Fruit fly (Drosophila melanogaster) whole organism, embryonic: ENCODE results near the gene CG6739.

Experiments
- ATbp ChIP-seq: fragments of 200-800 bp; sonication (Bioruptor generic); optimal IDR thresholded peaks from 2 replicates; lab custom pipeline; 2017; ENCODE audit warnings: missing biosample characterization, mild to moderate bottlenecking, missing genetic modification characterization, missing genetic modification reagents
- Atf6 ChIP-seq: fragments of 200-800 bp; sonication (Bioruptor generic); IDR thresholded peaks from 2 replicates; pipeline ENCODE4 v1.3.6; 2022; ENCODE audit warnings: missing biosample characterization, missing genetic modification characterization
- CG13296 ChIP-seq: fragments of 200-800 bp; sonication (Bioruptor generic); optimal IDR thresholded peaks from 3 replicates; lab custom pipeline; 2018; ENCODE audit warnings: missing biosample characterization, mild to moderate bottlenecking, missing genetic modification characterization
- CG14050 ChIP-seq: fragments of 200-800 bp; sonication (Bioruptor generic); IDR thresholded peaks from 3 replicates; pipeline ENCODE4 v1.3.6; 2022; ENCODE audit warnings: missing biosample characterization, missing genetic modification characterization
- CG15479 ChIP-seq: fragments of 200-800 bp; sonication (Bioruptor generic); optimal IDR thresholded peaks from 3 replicates; lab custom pipeline; 2019; ENCODE audit warnings: missing biosample characterization, mild to moderate bottlenecking, missing genetic modification characterization, moderate library complexity
- CG16863 ChIP-seq: fragments of 200-800 bp; sonication (Bioruptor generic); optimal IDR thresholded peaks from 3 replicates; lab custom pipeline; 2016; ENCODE audit warnings: missing biosample characterization, missing genetic modification characterization
- CG2199 ChIP-seq: fragments of 200-800 bp; sonication (Bioruptor generic); IDR thresholded peaks from 3 replicates; pipeline ENCODE4 v1.3.6; 2022; ENCODE audit warnings: missing biosample characterization, missing genetic modification characterization
- CG3838 ChIP-seq: fragments of 200-800 bp; sonication (Bioruptor generic); optimal IDR thresholded peaks from 3 replicates; lab custom pipeline; 2016; ENCODE audit warnings: missing biosample characterization, missing genetic modification characterization
- CG4820 ChIP-seq: fragments of 200-800 bp; sonication (Bioruptor generic); optimal IDR thresholded peaks from 3 replicates; lab custom pipeline; 2016; ENCODE audit warnings: missing biosample characterization, missing genetic modification characterization
- CG6254 ChIP-seq: fragments of 200-800 bp; sonication (Bioruptor generic); optimal IDR thresholded peaks from 3 replicates; lab custom pipeline; 2017; ENCODE audit warnings: mild to moderate bottlenecking, missing biosample characterization, missing genetic modification reagents, missing genetic modification characterization
- CG6765 ChIP-seq: fragments of 200-800 bp; sonication (Bioruptor generic); optimal IDR thresholded peaks from 3 replicates; lab custom pipeline; 2017; ENCODE audit warnings: missing biosample characterization, mild to moderate bottlenecking, missing genetic modification characterization
- CG7271 ChIP-seq: fragments of 200-800 bp; sonication (Bioruptor generic); optimal IDR thresholded peaks from 2 replicates; lab custom pipeline; 2018; ENCODE audit warnings: missing biosample characterization, mild to moderate bottlenecking, missing genetic modification characterization, moderate library complexity
- CG7839 ChIP-seq: fragments of 200-800 bp; sonication (Bioruptor generic); optimal IDR thresholded peaks from 3 replicates; lab custom pipeline; 2018; ENCODE audit warnings: missing biosample characterization, mild to moderate bottlenecking, missing genetic modification characterization, moderate library complexity
- CG9437 ChIP-seq: fragments of 200-800 bp; sonication (Bioruptor generic); optimal IDR thresholded peaks from 2 replicates; lab custom pipeline; 2018; ENCODE audit warnings: missing biosample characterization, mild to moderate bottlenecking, missing genetic modification characterization
- D ChIP-seq, 2 experiments: fragments of 200-800 bp in 1 of 2; fragments of >200 bp in 1 of 2; sonication (Bioruptor generic) in 1 of 2; optimal IDR thresholded peaks; 2 replicates in 1 of 2; 3 replicates in 1 of 2; lab custom pipeline; 2017; ENCODE audit warnings: mild to moderate bottlenecking in 1 of 2, missing biosample characterization in 1 of 2, missing genetic modification characterization in 1 of 2, missing genetic modification reagents in 1 of 2
- Dp ChIP-seq: fragments of 200-800 bp; sonication (Bioruptor generic); optimal IDR thresholded peaks from 2 replicates; lab custom pipeline; 2018; ENCODE audit warnings: missing biosample characterization, mild to moderate bottlenecking, missing genetic modification characterization, moderate library complexity
- Gug ChIP-seq: fragments of 200-800 bp; sonication (Bioruptor generic); IDR thresholded peaks from 4 replicates; pipeline ENCODE4 v1.3.6; 2022; ENCODE audit warnings: missing biosample characterization, missing genetic modification characterization
- Med ChIP-seq: fragments of 200-800 bp; sonication (Bioruptor generic); peaks from one replicate; lab custom pipeline; 2016; ENCODE audit warnings: missing biosample characterization, missing genetic modification characterization, mild to moderate bottlenecking, inconsistent platforms, moderate library complexity
- Mrtf ChIP-seq: fragments of 200-800 bp; sonication (Bioruptor generic); IDR thresholded peaks from 3 replicates; pipeline ENCODE4 v1.3.6; 2022; ENCODE audit warnings: missing biosample characterization, missing genetic modification characterization
- NFAT ChIP-seq: fragments of 200-800 bp; sonication (Bioruptor generic); IDR thresholded peaks from 2 replicates; pipeline ENCODE4 v1.3.6; 2022; ENCODE audit warnings: missing biosample characterization, missing genetic modification characterization
- Nf-YB ChIP-seq: fragments of 200-800 bp; sonication (Bioruptor generic); optimal IDR thresholded peaks from 3 replicates; lab custom pipeline; 2019; ENCODE audit warnings: missing biosample characterization, mild to moderate bottlenecking, missing genetic modification characterization, moderate library complexity
- Optix ChIP-seq: fragments of 200-800 bp; sonication (Bioruptor generic); IDR thresholded peaks from 3 replicates; pipeline ENCODE4 v1.3.6; 2022; ENCODE audit warnings: missing biosample characterization, missing genetic modification characterization
- Xbp1 ChIP-seq: fragments of 200-800 bp; sonication (Bioruptor generic); optimal IDR thresholded peaks from 3 replicates; lab custom pipeline; 2016; ENCODE audit warnings: missing biosample characterization, mild to moderate bottlenecking, missing genetic modification characterization
- ash1 ChIP-seq: fragments of 200-800 bp; sonication (Bioruptor generic); optimal IDR thresholded peaks from 2 replicates; lab custom pipeline; 2018; ENCODE audit warnings: missing biosample characterization, mild to moderate bottlenecking, missing genetic modification characterization
- cg ChIP-seq: fragments of 200-800 bp; sonication (Bioruptor generic); optimal IDR thresholded peaks from 3 replicates; lab custom pipeline; 2019; ENCODE audit warnings: missing biosample characterization, mild to moderate bottlenecking, missing genetic modification characterization, moderate library complexity
- chif ChIP-seq, 2 experiments: fragments of 200-800 bp; sonication (Bioruptor generic); optimal IDR thresholded peaks; 3 replicates each; lab custom pipeline; 2016; ENCODE audit warnings: missing biosample characterization in 2 of 2, missing genetic modification characterization in 2 of 2
- chm ChIP-seq: fragments of 200-800 bp; sonication (Bioruptor generic); IDR thresholded peaks from 2 replicates; pipeline ENCODE4 v1.3.6; 2022; ENCODE audit warnings: missing biosample characterization, missing genetic modification characterization
- corto ChIP-seq: fragments of 200-800 bp; sonication (Bioruptor generic); optimal IDR thresholded peaks from 2 replicates; lab custom pipeline; 2016; ENCODE audit warnings: missing biosample characterization, mild to moderate bottlenecking, missing genetic modification characterization, moderate library complexity
- crc ChIP-seq: fragments of 200-800 bp; sonication (Bioruptor generic); optimal IDR thresholded peaks from 2 replicates; lab custom pipeline; 2016; ENCODE audit warnings: missing biosample characterization, missing genetic modification characterization
- croc ChIP-seq: fragments of 200-800 bp; sonication (Bioruptor generic); conservative IDR thresholded peaks from 3 replicates; pipeline ENCODE4 v1.3.6; 2022; ENCODE audit warnings: missing biosample characterization, missing genetic modification characterization
- dimm ChIP-seq: fragments of 200-800 bp; sonication (Bioruptor generic); IDR thresholded peaks from 2 replicates; pipeline ENCODE4 v1.3.6; 2022; ENCODE audit warnings: missing biosample characterization, missing genetic modification characterization
- disco-r ChIP-seq: fragments of 200-800 bp; sonication (Bioruptor generic); optimal IDR thresholded peaks from 2 replicates; lab custom pipeline; 2016; ENCODE audit warnings: missing biosample characterization, missing genetic modification characterization
- dpn ChIP-seq, 2 experiments: fragments of 200-800 bp; sonication (Bioruptor generic); optimal IDR thresholded peaks; 3 replicates each; lab custom pipeline; 2016; ENCODE audit warnings: missing biosample characterization in 2 of 2, missing genetic modification characterization in 2 of 2
- fd102C ChIP-seq: fragments of 200-800 bp; sonication (Bioruptor generic); optimal IDR thresholded peaks from 2 replicates; lab custom pipeline; 2018; ENCODE audit warnings: missing biosample characterization, mild to moderate bottlenecking, missing genetic modification characterization, moderate library complexity
- gcm2 ChIP-seq: fragments of 200-800 bp; sonication (Bioruptor generic); optimal IDR thresholded peaks from 2 replicates; lab custom pipeline; 2016; ENCODE audit warnings: missing biosample characterization, missing genetic modification characterization
- gt ChIP-seq: fragments of 200-800 bp; sonication (Bioruptor generic); IDR thresholded peaks from 2 replicates; pipeline ENCODE4 v1.3.6; 2022; ENCODE audit warnings: missing biosample characterization, missing genetic modification characterization
- maf-S ChIP-seq: fragments of 200-800 bp; sonication (Bioruptor generic); optimal IDR thresholded peaks from 2 replicates; lab custom pipeline; 2016; ENCODE audit warnings: missing biosample characterization, missing genetic modification characterization
- pan ChIP-seq, 4 experiments: fragments of >200 bp in 3 of 4; fragments of 200-800 bp in 1 of 4; sonication (Bioruptor generic) in 1 of 4; optimal IDR thresholded peaks in 3 of 4; IDR thresholded peaks in 1 of 4; 2 replicates each; pipeline versions ENCODE4 v1.3.6 to Lab custom; 2017 to 2022; ENCODE audit warnings: missing biosample characterization in 2 of 4, missing genetic modification characterization in 2 of 4, mixed read lengths in 1 of 4
- pzg ChIP-seq: fragments of 200-800 bp; sonication (Bioruptor generic); optimal IDR thresholded peaks from 3 replicates; lab custom pipeline; 2018; ENCODE audit warnings: missing biosample characterization, mild to moderate bottlenecking, missing genetic modification characterization, moderate library complexity
- rib ChIP-seq: fragments of 200-800 bp; sonication (Bioruptor generic); IDR thresholded peaks from 2 replicates; pipeline ENCODE4 v1.3.6; 2022; ENCODE audit warnings: missing biosample characterization, missing genetic modification characterization
- ro ChIP-seq: fragments of 200-800 bp; sonication (Bioruptor generic); IDR thresholded peaks from 2 replicates; pipeline ENCODE4 v1.3.6; 2022; ENCODE audit warnings: missing biosample characterization, missing genetic modification characterization
- row ChIP-seq: fragments of 200-800 bp; sonication (Bioruptor generic); IDR thresholded peaks from 3 replicates; pipeline ENCODE4 v1.3.6; 2022; ENCODE audit warnings: missing biosample characterization, missing genetic modification characterization
- scrt ChIP-seq: fragments of 200-800 bp; sonication (Bioruptor generic); optimal IDR thresholded peaks from 2 replicates; lab custom pipeline; 2018; ENCODE audit warnings: missing biosample characterization, mild to moderate bottlenecking, missing genetic modification characterization, moderate library complexity
- sens ChIP-seq: fragments of 200-800 bp; sonication (Bioruptor generic); peaks from one replicate; lab custom pipeline; 2016; ENCODE audit warnings: missing biosample characterization, missing genetic modification characterization
- slbo ChIP-seq: fragments of 200-800 bp; sonication (Bioruptor generic); IDR thresholded peaks from 2 replicates; pipeline ENCODE4 v1.3.6; 2022; ENCODE audit warnings: missing biosample characterization, missing genetic modification characterization
- stwl ChIP-seq: fragments of 200-800 bp; sonication (Bioruptor generic); optimal IDR thresholded peaks from 3 replicates; lab custom pipeline; 2018; ENCODE audit warnings: missing biosample characterization, mild to moderate bottlenecking, missing genetic modification characterization, moderate library complexity
- tap ChIP-seq: fragments of 200-800 bp; optimal IDR thresholded peaks from 3 replicates; lab custom pipeline; 2019; ENCODE audit warnings: missing biosample characterization, mild to moderate bottlenecking, missing genetic modification characterization, moderate library complexity
- tx ChIP-seq: fragments of 200-800 bp; sonication (Bioruptor generic); optimal IDR thresholded peaks from 2 replicates; lab custom pipeline; 2016; ENCODE audit warnings: missing biosample characterization, missing genetic modification characterization
- vfl ChIP-seq: fragments of 200-800 bp; sonication (Bioruptor generic); optimal IDR thresholded peaks from 2 replicates; lab custom pipeline; 2016; ENCODE audit warnings: missing biosample characterization, missing genetic modification characterization
- zen ChIP-seq: fragments of 200-800 bp; sonication (Bioruptor generic); optimal IDR thresholded peaks from 3 replicates; lab custom pipeline; 2018; ENCODE audit warnings: missing biosample characterization, mild to moderate bottlenecking, missing genetic modification characterization, moderate library complexity

Gene CG6739

dm6 chr2L:7592858-7593257, 15.3 kb upstream of the CG6739 start:
- TF ChIP-seq fd102C (GFP tag; lab: Kevin White, UChicago) (peak; percentile 22), CG3838 (GFP tag; lab: Kevin White, UChicago) (no peak), scrt (GFP tag; lab: Kevin White, UChicago) (no peak), sens (GFP tag; lab: Kevin White, UChicago) (peak; percentile 56), CG7271 (peak; percentile 97), CG14050 (no peak), zen (tag; lab: Kevin White, UChicago) (peak; percentile 65), Optix (GFP tag; lab: Robert Waterston, UW) (0 out of 3 replicates have a peak, but pooled peaks have one; percentile 15), Med (peak; percentile 55), CG2199 (peak; percentile 71), pan (optimal IDR thresholded peaks at IDR 0.05; lab: Kevin White, UChicago) (no peak), pan (GFP tag; optimal IDR thresholded peaks at IDR 0.05 in 1 of 2, IDR thresholded peaks at IDR 0.05 in 1 of 2) (peak in 1 of 2 experiments; percentile 44), ro (GFP tag; lab: Robert Waterston, UW) (no peak), stwl (peak; percentile 4), CG9437 (GFP tag; lab: Kevin White, UChicago) (no peak), CG15479 (peak; percentile 24), CG16863 (GFP tag; lab: Kevin White, UChicago) (no peak)

- TF ChIP-seq tx = peak; percentile 44
- peak; percentile 74 for TF ChIP-seq dimm (GFP tag; lab: Robert Waterston, UW)
- TF ChIP-seq Gug (GFP tag; lab: Robert Waterston, UW) = peak; percentile 54; the same call in 1 of the 4 replicates
- peak; percentile 79 for TF ChIP-seq tap (tag; lab: Kevin White, UChicago)
- peak; percentile 87 for TF ChIP-seq croc (GFP tag; lab: Robert Waterston, UW)
- TF ChIP-seq ATbp (GFP tag; lab: Kevin White, UChicago) = peak; percentile 90
- peak; percentile 92 for TF ChIP-seq Med
- peak; percentile 84 for TF ChIP-seq gt (GFP tag; lab: Robert Waterston, UW)
- no peak for TF ChIP-seq cg (GFP tag; lab: Kevin White, UChicago)
- peak; percentile 94 for TF ChIP-seq CG4820 (GFP tag; lab: Kevin White, UChicago)
- no peak for TF ChIP-seq CG6765 (GFP tag; lab: Kevin White, UChicago)
- peak; percentile 14 for TF ChIP-seq crc
- peak; percentile 58 for TF ChIP-seq Nf-YB
- TF ChIP-seq maf-S (GFP tag; lab: Kevin White, UChicago) = peak; percentile 61
- no peak; the same call in 1 of the 2 replicates for TF ChIP-seq Atf6
- TF ChIP-seq rib = no peak
- TF ChIP-seq CG13296 (GFP tag; lab: Kevin White, UChicago) = no peak
- no peak for TF ChIP-seq ash1 (GFP tag; lab: Kevin White, UChicago)
- TF ChIP-seq slbo = no peak
- TF ChIP-seq gcm2 (GFP tag; lab: Kevin White, UChicago) = peak; percentile 84
- no peak for TF ChIP-seq D (optimal IDR thresholded peaks at IDR 0.05; lab: Kevin White, UChicago)
- TF ChIP-seq D (GFP tag; optimal IDR thresholded peaks at IDR 0.05; lab: Kevin White, UChicago) = peak; percentile 94
- no peak for TF ChIP-seq NFAT
- no peak for TF ChIP-seq corto
- peak; percentile 77; the same call in 1 of the 2 replicates for TF ChIP-seq chm (GFP tag; lab: Robert Waterston, UW)
- peak; percentile 4 for TF ChIP-seq vfl (GFP tag; lab: Kevin White, UChicago)
- TF ChIP-seq CG6254 = peak; percentile 89
- TF ChIP-seq Mrtf (GFP tag; lab: Robert Waterston, UW) = peak; percentile 48; the same call in 1 of the 3 replicates
- TF ChIP-seq Dp (GFP tag; lab: Kevin White, UChicago) = no peak
- peak; percentile 82 for TF ChIP-seq row (GFP tag; lab: Robert Waterston, UW)
- peak; percentile 67 for TF ChIP-seq disco-r
- TF ChIP-seq dpn (GFP tag; optimal IDR thresholded peaks at IDR 0.05; lab: Kevin White, UChicago) = peak; percentile 77 to 83
- TF ChIP-seq CG7839 (tag; lab: Kevin White, UChicago) = peak; percentile 87
- peak; percentile 82 to 93 for TF ChIP-seq chif (GFP tag; optimal IDR thresholded peaks at IDR 0.05; lab: Kevin White, UChicago)
- peak; percentile 84 for TF ChIP-seq Xbp1
- TF ChIP-seq pzg (GFP tag; lab: Kevin White, UChicago) = no peak
Observed at dm6 chr2L:7596862-7597261, 11.3 kb upstream of the CG6739 start.
